Worm (Caenorhabditis elegans) whole organism, L2 larva: ENCODE measurements around the gene nprl-3.

Experiments
- blmp-1 ChIP-seq: sonication (generic microtip); optimal IDR thresholded peaks from 2 replicates; lab custom pipeline; 2017; ENCODE audit warnings: missing genetic modification characterization, mild to moderate bottlenecking, missing compliant biosample characterization, antibody characterized with exemption, moderate library complexity; ENCODE audit not compliant: insufficient read depth
- elt-3 ChIP-seq: sonication (generic microtip); optimal IDR thresholded peaks from 2 replicates; lab custom pipeline; 2017; ENCODE audit warnings: missing biosample characterization, missing genetic modification characterization

DNA sequence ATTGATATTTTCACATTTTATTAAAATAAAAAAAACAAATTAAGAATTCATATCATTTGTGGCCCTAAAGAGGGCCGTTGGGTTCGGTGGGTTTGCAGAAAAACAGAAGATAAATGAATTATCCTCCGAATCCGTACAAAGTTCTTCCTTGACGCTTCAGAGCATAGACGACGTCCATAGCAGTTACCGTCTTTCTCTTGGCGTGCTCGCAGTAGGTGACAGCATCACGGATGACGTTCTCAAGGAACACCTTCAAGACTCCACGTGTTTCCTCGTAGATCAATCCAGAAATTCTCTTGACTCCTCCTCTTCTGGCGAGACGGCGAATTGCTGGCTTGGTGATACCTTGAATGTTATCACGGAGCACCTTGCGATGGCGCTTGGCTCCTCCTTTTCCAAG is 36.3 kb downstream of the nprl-3 start:
- TF ChIP-seq blmp-1 (tag; lab: Kevin White, UChicago) (no peak), elt-3 (tag; lab: Kevin White, UChicago) (no peak)
